Worm (Caenorhabditis elegans) whole organism, L2 larva: Measurements from ENCODE around the gene C05A2.4.

Experiments used
- dmd-4 ChIP-seq: sonication (generic microtip); optimal IDR thresholded peaks from 2 replicates; lab custom pipeline; 2017; ENCODE audit warnings: missing biosample characterization, missing genetic modification characterization
- egl-27 ChIP-seq: sonication (generic microtip); optimal IDR thresholded peaks from 3 replicates; lab custom pipeline; 2017; ENCODE audit warnings: missing biosample characterization, missing genetic modification reagents, missing genetic modification characterization
- elt-3 ChIP-seq: sonication (generic microtip); optimal IDR thresholded peaks from 2 replicates; lab custom pipeline; 2017; ENCODE audit warnings: missing biosample characterization, missing genetic modification characterization
- lin-13 ChIP-seq: fragments of 150-350 bp; optimal IDR thresholded peaks from 2 replicates; lab custom pipeline; 2014; ENCODE audit warnings: missing biosample characterization, missing genetic modification reagents, missing genetic modification characterization
- lin-39 ChIP-seq: fragments of 150-350 bp; optimal IDR thresholded peaks from 2 replicates; lab custom pipeline; 2014; ENCODE audit warnings: missing biosample characterization, missing genetic modification reagents, missing genetic modification characterization
- mdl-1 ChIP-seq, 2 experiments: fragments of 150-350 bp in 1 of 2; sonication (generic microtip) in 1 of 2; optimal IDR thresholded peaks; 2 replicates each; lab custom pipeline; 2017; ENCODE audit warnings: missing biosample characterization in 2 of 2, missing genetic modification characterization in 2 of 2
- skn-1 ChIP-seq: sonication (generic microtip); optimal IDR thresholded peaks from 2 replicates; lab custom pipeline; 2017; ENCODE audit warnings: missing biosample characterization, missing genetic modification characterization
- snpc-4 ChIP-seq: fragments of 150-350 bp; optimal IDR thresholded peaks from 2 replicates; lab custom pipeline; 2014; ENCODE audit warnings: missing biosample characterization, missing genetic modification characterization
- zag-1 ChIP-seq: fragments of 150-350 bp; optimal IDR thresholded peaks from 2 replicates; lab custom pipeline; 2014; ENCODE audit warnings: missing biosample characterization, missing genetic modification characterization

DNA sequence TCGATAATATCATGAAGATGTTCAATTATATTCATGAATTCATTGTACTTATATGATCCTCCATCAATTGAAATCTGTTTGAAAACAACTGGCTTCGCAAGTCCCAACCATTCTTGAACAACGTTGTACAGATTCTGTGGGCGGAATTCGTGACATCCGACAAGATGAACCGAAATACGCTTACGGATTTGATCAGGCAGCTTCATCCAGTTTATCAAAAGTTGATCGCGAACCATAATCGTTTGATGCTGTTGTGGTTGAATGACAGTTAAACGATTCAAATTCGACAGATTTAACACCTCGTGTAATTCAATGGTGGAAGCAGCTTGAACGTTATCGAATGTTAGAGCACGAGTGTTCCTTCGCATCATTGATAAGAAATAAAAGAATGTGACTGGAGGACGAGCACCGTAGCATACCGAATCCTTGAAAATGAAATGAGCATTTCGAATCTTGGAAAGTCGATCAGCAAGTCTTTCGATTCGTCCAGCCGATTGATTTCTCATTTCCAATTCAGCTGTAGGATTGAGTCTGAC is 18.5 kb downstream of the C05A2.4 start:
- TF ChIP-seq lin-39 (tag; lab: Kevin White, UChicago) (no peak), skn-1 (no peak), zag-1 (tag; lab: Kevin White, UChicago) (no peak), mdl-1 (tag; optimal IDR thresholded peaks at IDR 0.05; lab: Kevin White, UChicago) (no peak), snpc-4 (tag; lab: Kevin White, UChicago) (no peak), elt-3 (no peak), dmd-4 (tag; lab: Kevin White, UChicago) (no peak), egl-27 (no peak), lin-13 (GFP tag; lab: Kevin White, UChicago) (no peak)
